Fruit fly (Drosophila melanogaster): ENCODE data around the gene wry.

DNA sequence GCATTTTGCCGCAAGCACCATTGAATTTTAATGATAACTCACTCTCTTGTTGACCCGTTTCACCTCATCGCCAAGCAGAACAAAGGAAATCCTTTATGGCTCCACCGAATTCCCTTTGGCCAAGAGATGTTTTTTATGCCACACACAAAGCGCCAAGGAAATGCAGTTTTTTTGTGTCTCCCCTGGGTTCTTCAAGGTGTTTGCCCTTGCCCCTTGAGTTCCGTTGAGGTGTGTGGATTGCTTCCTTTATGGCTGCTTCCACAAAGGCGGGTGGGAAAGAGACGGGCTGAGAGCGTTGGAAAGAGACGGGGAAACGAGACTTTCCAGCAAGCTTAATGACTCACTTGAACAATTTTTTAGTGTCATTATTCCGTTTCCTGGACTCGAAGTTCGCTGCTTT, 64.9 kb downstream of the wry start:
- TF ChIP-seq fd85E (GFP tag; optimal IDR thresholded peaks at IDR 0.05) (no peak), Hr39 (GFP tag; optimal IDR thresholded peaks at IDR 0.05) (no peak), CG6854 (GFP tag; optimal IDR thresholded peaks at IDR 0.05) (no peak), CG15336 (GFP tag; IDR thresholded peaks at IDR 0.05) (no peak)

Measured in whole organism, prepupa.